Worm (Caenorhabditis elegans) whole organism, early embryonic: ENCODE data around the gene cysl-3.

Experiments used
- B0310.2 ChIP-seq: sonication (generic microtip); optimal IDR thresholded peaks from 2 replicates; lab custom pipeline; 2016; ENCODE audit warnings: mild to moderate bottlenecking, missing genetic modification characterization, missing compliant biosample characterization
- F13C5.2 ChIP-seq: sonication (generic microtip); optimal IDR thresholded peaks from 2 replicates; lab custom pipeline; 2017; ENCODE audit warnings: mild to moderate bottlenecking, missing genetic modification characterization, inconsistent platforms, missing compliant biosample characterization
- aly-1 ChIP-seq: sonication (generic microtip); optimal IDR thresholded peaks from 2 replicates; lab custom pipeline; 2016; ENCODE audit warnings: missing genetic modification characterization, missing compliant biosample characterization
- ama-1 ChIP-seq: fragments of 150-350 bp; optimal IDR thresholded peaks from 2 replicates; lab custom pipeline; 2014
- ceh-13 ChIP-seq: fragments of 200-800 bp; sonication (Bioruptor generic); optimal IDR thresholded peaks from 2 replicates; lab custom pipeline; 2018; ENCODE audit warnings: mild to moderate bottlenecking, missing genetic modification characterization, missing compliant biosample characterization
- ceh-36 ChIP-seq: sonication (generic microtip); optimal IDR thresholded peaks from 2 replicates; lab custom pipeline; 2016; ENCODE audit warnings: missing genetic modification characterization, inconsistent platforms, missing compliant biosample characterization
- ets-7 ChIP-seq: sonication (generic microtip); optimal IDR thresholded peaks from 2 replicates; lab custom pipeline; 2016; ENCODE audit warnings: missing genotype, missing genetic modification characterization, missing compliant biosample characterization
- flt-1 ChIP-seq: fragments of 200-800 bp; sonication (Bioruptor generic); IDR thresholded peaks from 2 replicates; pipeline ENCODE4 v1.3.6; 2022; ENCODE audit warnings: missing genetic modification characterization, missing compliant biosample characterization
- hmbx-1 ChIP-seq: sonication (generic microtip); optimal IDR thresholded peaks from 2 replicates; lab custom pipeline; 2016; ENCODE audit warnings: mild to moderate bottlenecking, missing genetic modification characterization, missing compliant biosample characterization
- hmg-4 ChIP-seq: fragments of 200-800 bp; sonication (Bioruptor generic); optimal IDR thresholded peaks from 2 replicates; lab custom pipeline; 2018; ENCODE audit warnings: mild to moderate bottlenecking, missing genetic modification characterization, missing compliant biosample characterization
- hnd-1 ChIP-seq: sonication (generic microtip); optimal IDR thresholded peaks from 2 replicates; lab custom pipeline; 2016; ENCODE audit warnings: missing genetic modification characterization, missing compliant biosample characterization
- pes-1 ChIP-seq: fragments of 200-800 bp; sonication (Bioruptor generic); IDR thresholded peaks from 2 replicates; pipeline ENCODE4 v1.3.6; 2022; ENCODE audit warnings: missing genetic modification reagents, missing genetic modification characterization, missing compliant biosample characterization
- scrt-1 ChIP-seq: fragments of 200-800 bp; sonication (Bioruptor generic); IDR thresholded peaks from 2 replicates; pipeline ENCODE4 v1.3.6; 2022; ENCODE audit warnings: missing genetic modification characterization, missing compliant biosample characterization
- sea-1 ChIP-seq: fragments of 200-800 bp; sonication (Bioruptor generic); conservative IDR thresholded peaks from 2 replicates; pipeline ENCODE4 v1.3.6; 2022; ENCODE audit warnings: missing genetic modification characterization, missing compliant biosample characterization
- tbx-11 ChIP-seq: fragments of 200-800 bp; sonication (Bioruptor generic); IDR thresholded peaks from 2 replicates; pipeline ENCODE4 v1.3.6; 2022; ENCODE audit warnings: missing genetic modification characterization, missing compliant biosample characterization
- tbx-37 ChIP-seq: fragments of 200-800 bp; sonication (Bioruptor generic); conservative IDR thresholded peaks from 2 replicates; pipeline ENCODE4 v1.3.6; 2022; ENCODE audit warnings: missing genetic modification reagents, missing genetic modification characterization, missing compliant biosample characterization
- tra-4 ChIP-seq: sonication (generic microtip); optimal IDR thresholded peaks from 2 replicates; lab custom pipeline; 2017; ENCODE audit warnings: missing genetic modification characterization, missing compliant biosample characterization

Gene cysl-3

DNA sequence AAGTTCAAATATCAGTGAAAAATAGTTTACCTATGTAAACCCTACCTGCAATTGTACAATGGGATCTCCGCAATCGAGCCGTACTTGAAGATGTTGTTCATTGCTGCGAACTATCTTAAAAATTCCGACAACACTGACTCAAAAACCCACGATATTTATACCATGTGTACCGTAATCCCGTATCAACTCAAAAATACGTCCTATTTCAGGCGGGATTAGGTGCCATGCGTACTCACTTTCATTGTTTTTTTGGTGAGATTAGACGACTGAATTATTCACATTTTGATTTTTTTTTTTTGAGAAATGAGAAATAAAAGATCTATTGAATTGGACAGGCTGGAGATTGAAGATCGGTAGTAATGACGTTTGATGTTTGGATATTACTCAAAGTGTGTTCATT, 24.4 kb upstream of the cysl-3 start, which contains the start of gene srt-30:
Gene srt-30, minus strand, starts transcription at position 101 of the 400 bp plus-strand sequence.
- TF ChIP-seq B0310.2 (tag; lab: Kevin White, UChicago) (no peak), aly-1 (tag; lab: Kevin White, UChicago) (no peak), hmbx-1 (no peak), sea-1 (GFP tag; lab: Robert Waterston, UW) (no peak), ceh-36 (no peak), flt-1 (GFP tag; lab: Robert Waterston, UW) (no peak), scrt-1 (no peak), hmg-4 (GFP tag; lab: Kevin White, UChicago) (no peak), ets-7 (tag; lab: Kevin White, UChicago) (no peak), pes-1 (no peak), F13C5.2 (tag; lab: Kevin White, UChicago) (no peak), tbx-37 (GFP tag; lab: Robert Waterston, UW) (no peak), tbx-11 (GFP tag; lab: Robert Waterston, UW) (no peak), ama-1 (lab: Kevin White, UChicago) (no peak), ceh-13 (GFP tag; lab: Kevin White, UChicago) (no peak), hnd-1 (tag; lab: Kevin White, UChicago) (no peak), tra-4 (tag; lab: Kevin White, UChicago) (no peak)

- TF ChIP-seq B0310.2 (tag; lab: Kevin White, UChicago) (no peak), F13C5.2 (tag; lab: Kevin White, UChicago) (no peak), ama-1 (lab: Kevin White, UChicago) (no peak), flt-1 (GFP tag; lab: Robert Waterston, UW) (no peak), pes-1 (no peak), ceh-36 (no peak), tbx-11 (GFP tag; lab: Robert Waterston, UW) (no peak), ets-7 (tag; lab: Kevin White, UChicago) (no peak), sea-1 (GFP tag; lab: Robert Waterston, UW) (no peak), scrt-1 (no peak), tra-4 (tag; lab: Kevin White, UChicago) (no peak), hmbx-1 (no peak), aly-1 (tag; lab: Kevin White, UChicago) (no peak), tbx-37 (GFP tag; lab: Robert Waterston, UW) (no peak), hnd-1 (tag; lab: Kevin White, UChicago) (no peak), ceh-13 (GFP tag; lab: Kevin White, UChicago) (no peak)
Measured at ce11 chrV:3799737-3800136, 23.8 kb upstream of the cysl-3 start.

DNA sequence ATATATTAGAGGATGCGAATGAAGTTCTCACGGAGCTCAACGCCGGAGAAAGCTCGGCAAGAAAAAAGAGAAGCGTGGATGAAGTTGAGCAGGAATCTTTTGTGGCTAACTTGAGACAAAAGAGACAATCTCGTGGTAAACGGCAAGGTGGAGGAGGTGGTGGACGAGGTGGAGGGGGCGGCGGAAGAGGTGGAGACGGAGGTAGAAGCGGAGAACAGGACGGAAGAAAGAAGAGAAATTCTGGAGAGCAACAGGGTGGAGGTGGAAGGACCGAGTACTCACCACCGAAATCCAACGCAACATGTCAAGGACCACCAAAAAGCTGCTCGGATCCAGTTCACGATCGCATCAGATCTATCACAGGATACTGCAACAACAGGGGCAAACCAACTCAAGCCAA, 14.5 kb upstream of the cysl-3 start:
- no peak for TF ChIP-seq ceh-13 (GFP tag; lab: Kevin White, UChicago)
- TF ChIP-seq tbx-11 (GFP tag; lab: Robert Waterston, UW) = no peak

- no peak for TF ChIP-seq F13C5.2 (tag; lab: Kevin White, UChicago)
- no peak for TF ChIP-seq B0310.2 (tag; lab: Kevin White, UChicago)
- no peak for TF ChIP-seq tbx-11 (GFP tag; lab: Robert Waterston, UW)
- TF ChIP-seq tra-4 (tag; lab: Kevin White, UChicago) = no peak
- TF ChIP-seq aly-1 (tag; lab: Kevin White, UChicago) = no peak
- TF ChIP-seq flt-1 (GFP tag; lab: Robert Waterston, UW) = no peak
- TF ChIP-seq scrt-1 = no peak
- TF ChIP-seq pes-1 = no peak
- no peak for TF ChIP-seq ceh-36
- TF ChIP-seq ama-1 (lab: Kevin White, UChicago) = no peak
- TF ChIP-seq ets-7 (tag; lab: Kevin White, UChicago) = no peak
Measured at ce11 chrV:3789770-3790169, 13.8 kb upstream of the cysl-3 start, which contains the start of gene R08F11.7. TSS of gene R08F11.7 (plus strand) at chrV:3790070.

DNA sequence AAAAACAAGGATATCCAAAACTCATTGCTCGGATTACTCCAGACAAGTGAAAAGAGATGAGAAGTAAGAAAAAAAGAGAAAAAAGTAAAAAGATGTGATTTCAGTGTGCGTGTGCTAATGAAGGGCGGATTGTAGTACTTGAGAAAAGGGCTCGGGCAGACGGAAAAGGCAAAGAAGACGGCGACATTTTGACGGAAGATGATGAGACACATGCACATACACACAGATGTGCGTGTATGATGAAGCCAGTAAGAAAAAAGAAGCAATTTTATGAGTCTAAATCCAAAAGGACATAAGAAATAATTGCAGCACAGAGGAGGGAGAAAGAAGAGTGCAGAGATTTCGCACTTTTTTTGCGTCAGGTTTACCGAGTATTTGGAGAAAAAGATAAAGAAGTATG, 12.6 kb upstream of the cysl-3 start:
- TF ChIP-seq F13C5.2 (tag; lab: Kevin White, UChicago) (no peak), ama-1 (lab: Kevin White, UChicago) (no peak)

ce11 chrV:3784167-3784734, 8.3 kb upstream of the cysl-3 start, which contains the start of gene R08F11.1:
TSS of gene R08F11.1 (minus strand) at chrV:3784217.
- TF ChIP-seq ceh-36 = no peak
- no peak for TF ChIP-seq tbx-37 (GFP tag; lab: Robert Waterston, UW)
- TF ChIP-seq ama-1 (lab: Kevin White, UChicago) = no peak
- no peak for TF ChIP-seq ceh-13 (GFP tag; lab: Kevin White, UChicago)
- TF ChIP-seq pes-1 = no peak
- TF ChIP-seq hmbx-1 = no peak
- no peak for TF ChIP-seq aly-1 (tag; lab: Kevin White, UChicago)
- no peak for TF ChIP-seq ets-7 (tag; lab: Kevin White, UChicago)

ce11 chrV:3776946-3777345, 1.0 kb upstream of the cysl-3 start:
- TF ChIP-seq F13C5.2 (tag; lab: Kevin White, UChicago) = no peak

DNA sequence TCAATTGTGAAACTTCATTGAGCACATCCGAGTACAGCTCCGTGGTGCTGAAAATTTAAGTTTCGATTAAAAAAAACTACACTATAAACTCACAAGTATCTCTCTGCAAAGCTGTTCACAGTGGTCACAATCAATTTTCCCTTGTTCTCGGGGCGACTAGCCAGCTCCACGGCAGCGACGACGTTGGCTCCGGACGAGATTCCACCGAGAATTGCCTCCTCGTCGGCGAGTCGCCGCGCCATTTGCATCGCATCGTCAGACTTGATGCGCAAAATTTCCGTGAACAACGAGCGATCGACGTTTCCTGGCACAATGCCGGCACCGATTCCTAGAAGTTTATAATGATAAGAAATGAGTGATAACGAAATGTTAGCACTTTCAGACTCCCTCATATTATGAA, 1.3 kb downstream of the cysl-3 start:
- TF ChIP-seq hmg-4 (GFP tag; lab: Kevin White, UChicago) (no peak), ceh-36 (no peak), B0310.2 (tag; lab: Kevin White, UChicago) (no peak), sea-1 (GFP tag; lab: Robert Waterston, UW) (no peak), scrt-1 (no peak), ets-7 (tag; lab: Kevin White, UChicago) (no peak), pes-1 (no peak), tra-4 (tag; lab: Kevin White, UChicago) (no peak), F13C5.2 (tag; lab: Kevin White, UChicago) (no peak), hnd-1 (tag; lab: Kevin White, UChicago) (no peak), tbx-11 (GFP tag; lab: Robert Waterston, UW) (no peak), flt-1 (GFP tag; lab: Robert Waterston, UW) (no peak), ama-1 (lab: Kevin White, UChicago) (no peak), hmbx-1 (no peak), aly-1 (tag; lab: Kevin White, UChicago) (no peak)
